Fruit fly (Drosophila melanogaster) whole organism: ENCODE measurements around the gene Nnp-1.

Source experiments
- CG8478 ChIP-seq: fragments of >200 bp; optimal IDR thresholded peaks from 2 replicates; lab custom pipeline; 2018; ENCODE audit warnings: inconsistent platforms
- Dll ChIP-seq: fragments of >200 bp; optimal IDR thresholded peaks from 2 replicates; lab custom pipeline; 2017
- EcR ChIP-seq, 2 experiments: fragments of >200 bp; optimal IDR thresholded peaks; 2 replicates each; lab custom pipeline; 2017; ENCODE audit warnings: missing biosample characterization in 2 of 2, missing genetic modification characterization in 2 of 2, missing genetic modification reagents in 2 of 2
- pan ChIP-seq: fragments of >200 bp; optimal IDR thresholded peaks from 2 replicates; lab custom pipeline; 2017
- psq ChIP-seq: fragments of >200 bp; optimal IDR thresholded peaks from 2 replicates; lab custom pipeline; 2017
- usp ChIP-seq: fragments of >200 bp; optimal IDR thresholded peaks from 2 replicates; lab custom pipeline; 2017; ENCODE audit warnings: missing biosample characterization, missing genetic modification characterization, mixed read lengths

dm6 chr2L:13397393-13397792 lies 31.4 kb upstream of the Nnp-1 start:
- TF ChIP-seq usp (GFP tag; lab: Kevin White, UChicago), result no peak
- TF ChIP-seq psq (lab: Kevin White, UChicago), result no peak
- TF ChIP-seq pan, result no peak
- no peak for TF ChIP-seq CG8478
- TF ChIP-seq EcR (GFP tag; optimal IDR thresholded peaks at IDR 0.05; lab: Kevin White, UChicago), result no peak
- no peak for TF ChIP-seq Dll (lab: Kevin White, UChicago)
